Fruit fly (Drosophila melanogaster) S2 (cell line): Measurements from ENCODE around the gene Dd.
A peak's percentile ranks its signal among the peaks of the same experiment; 100 is the strongest.

Source experiments
- CG8478 ChIP-seq: fragments of >200 bp; optimal IDR thresholded peaks from 2 replicates; lab custom pipeline; 2018
- CTCF ChIP-seq, 2 experiments: fragments of >200 bp; optimal IDR thresholded peaks; 2 replicates each; lab custom pipeline; 2018

DNA sequence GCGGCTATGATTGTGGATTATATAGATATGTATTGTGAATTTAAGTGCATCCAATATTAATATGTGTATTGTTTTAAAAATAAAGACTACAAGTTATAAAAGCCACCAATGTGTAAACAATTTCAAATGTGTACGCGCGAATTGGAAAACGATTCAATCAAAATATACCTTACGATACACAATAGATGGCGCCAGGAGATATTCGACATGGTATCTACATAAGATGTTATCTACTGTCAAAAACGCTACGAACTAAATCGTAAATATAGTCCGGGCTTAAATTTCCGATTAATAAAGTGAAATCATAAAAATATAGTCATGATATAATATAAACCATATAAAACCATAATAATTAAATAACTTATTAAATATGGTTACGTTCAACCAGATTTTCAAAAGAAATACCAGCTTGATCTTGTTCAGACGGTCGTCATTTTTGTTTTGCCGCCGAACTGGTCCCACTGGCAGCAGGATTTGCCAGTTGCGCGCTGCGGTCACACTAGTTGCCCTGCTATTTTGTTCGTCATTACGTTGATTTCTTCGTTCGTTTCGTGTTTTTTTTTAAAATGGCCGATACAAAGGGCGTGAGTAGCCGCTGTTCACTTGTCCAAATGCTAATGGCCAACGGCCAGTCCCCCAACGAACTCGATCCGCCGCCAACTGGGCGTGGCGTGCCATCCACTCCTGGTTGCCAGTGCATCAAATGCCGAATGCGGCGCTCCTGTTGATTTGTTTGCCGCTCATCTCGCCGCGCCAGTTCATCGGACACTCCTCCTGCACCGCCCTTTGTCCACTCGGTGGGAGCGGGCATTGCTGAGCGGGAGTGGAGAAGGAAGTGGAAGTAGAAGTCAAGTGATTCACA is 34.2 kb upstream of the Dd start, which contains the start of gene Septin1:
- peak; percentile 52 to 86 for TF ChIP-seq CTCF (optimal IDR thresholded peaks at IDR 0.05; lab: Kevin White, UChicago)
- TF ChIP-seq CG8478 (lab: Kevin White, UChicago) = no peak
